Worm (Caenorhabditis elegans) whole organism, midembryonic: Measurements from ENCODE around the gene E04D5.4.

Experiments used
- cog-1 ChIP-seq: sonication (generic microtip); optimal IDR thresholded peaks from 2 replicates; lab custom pipeline; 2016; ENCODE audit warnings: missing genetic modification characterization, missing compliant biosample characterization
- flt-1 ChIP-seq: fragments of 200-800 bp; sonication (Bioruptor generic); IDR thresholded peaks from 2 replicates; pipeline ENCODE4 v1.3.6; 2022; ENCODE audit warnings: missing genetic modification characterization, missing compliant biosample characterization
- med-1 ChIP-seq: sonication (generic microtip); optimal IDR thresholded peaks from 2 replicates; lab custom pipeline; 2017; ENCODE audit warnings: missing genetic modification characterization, mild to moderate bottlenecking, missing compliant biosample characterization, antibody characterized with exemption, missing genetic modification reagents; ENCODE audit not compliant: insufficient read depth
- tab-1 ChIP-seq: fragments of 200-800 bp; sonication (Bioruptor generic); IDR thresholded peaks from 2 replicates; pipeline ENCODE4 v1.3.6; 2022; ENCODE audit warnings: missing genetic modification characterization, missing compliant biosample characterization

DNA sequence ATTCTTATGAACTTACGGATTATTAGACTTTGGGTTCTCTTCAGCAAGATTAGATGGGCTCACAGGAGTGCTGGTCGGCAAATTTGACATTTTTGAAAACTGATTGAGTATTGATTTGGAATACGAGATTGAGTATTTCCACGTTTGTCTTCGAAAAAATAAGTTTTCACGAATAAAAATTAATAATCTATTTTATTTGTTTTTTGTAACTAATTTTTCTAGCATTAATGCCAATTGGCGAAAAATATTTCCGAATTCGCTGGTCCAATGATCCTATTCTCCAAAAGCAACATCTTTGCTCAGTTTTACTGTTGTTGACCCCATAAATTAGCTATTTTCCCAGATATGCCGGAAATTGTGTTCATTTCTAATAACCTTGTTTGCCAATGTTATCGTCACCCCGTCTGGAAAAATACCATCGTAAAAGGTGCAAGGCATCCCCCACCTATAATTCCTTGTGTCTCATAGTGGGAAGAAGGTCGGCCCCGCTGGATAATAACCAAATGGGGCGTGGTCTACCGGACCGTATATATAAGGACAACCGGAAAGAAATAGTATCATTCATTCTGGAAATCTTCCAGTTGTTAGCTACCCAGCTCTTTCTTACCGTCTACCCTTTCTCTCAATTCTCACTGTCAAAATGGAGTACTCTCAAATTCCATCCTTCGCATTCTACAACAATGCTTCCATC lies 24.3 kb downstream of the E04D5.4 start, which contains the start of the genes ZK673.6 and sdz-37:
- TF ChIP-seq flt-1 (GFP tag; lab: Robert Waterston, UW) (no peak), cog-1 (tag; lab: Kevin White, UChicago) (no peak), med-1 (GFP tag; lab: Kevin White, UChicago) (no peak), tab-1 (GFP tag; lab: Robert Waterston, UW) (no peak)
